Worm (Caenorhabditis elegans): ENCODE measurements around the gene pph-2.

DNA sequence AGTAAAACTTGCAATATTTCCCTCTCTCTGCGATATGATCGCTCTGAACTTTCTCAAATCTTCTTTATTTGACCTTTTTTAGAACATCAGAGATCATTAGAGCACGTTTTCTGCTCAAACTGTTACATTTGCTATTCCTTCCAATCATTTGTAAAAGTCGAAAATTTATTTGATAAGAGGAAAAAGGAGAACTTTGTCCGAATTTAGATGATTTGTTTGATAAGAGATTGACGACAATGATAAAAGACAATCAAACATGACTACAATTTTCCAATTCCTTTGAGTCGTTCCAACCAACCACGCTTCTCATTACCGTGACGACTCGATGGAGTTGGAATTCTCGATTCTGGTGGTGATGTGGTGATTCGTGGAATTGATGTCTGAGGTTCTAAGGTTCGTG is 40.3 kb upstream of the pph-2 start:
- no peak for TF ChIP-seq nhr-19 (GFP tag; conservative IDR thresholded peaks at IDR 0.05)
- no peak for TF ChIP-seq ceh-63 (GFP tag; optimal IDR thresholded peaks at IDR 0.05)
- TF ChIP-seq snpc-4 (tag; optimal IDR thresholded peaks at IDR 0.05) = no peak
- no peak for TF ChIP-seq blmp-1 (tag; optimal IDR thresholded peaks at IDR 0.05)
- no peak for TF ChIP-seq irx-1 (tag; optimal IDR thresholded peaks at IDR 0.05)
- no peak for TF ChIP-seq jun-1 (tag; optimal IDR thresholded peaks at IDR 0.05)
- no peak for TF ChIP-seq mdl-1 (tag; optimal IDR thresholded peaks at IDR 0.05)
- no peak for TF ChIP-seq efl-3 (GFP tag; optimal IDR thresholded peaks at IDR 0.05)
- no peak for TF ChIP-seq pqm-1 (tag; optimal IDR thresholded peaks at IDR 0.05)
- no peak for TF ChIP-seq pag-3 (tag; optimal IDR thresholded peaks at IDR 0.05; ENCODE audit: borderline replicate concordance, insufficient read depth)
- TF ChIP-seq nhr-237 (tag; optimal IDR thresholded peaks at IDR 0.05) = no peak
- TF ChIP-seq lin-15B (tag; optimal IDR thresholded peaks at IDR 0.05) = no peak
- TF ChIP-seq unc-62 (GFP tag; optimal IDR thresholded peaks at IDR 0.05) = no peak

Measured in whole organism, L1 larva.